Fruit fly (Drosophila melanogaster) whole organism, embryonic: ENCODE data around the gene CG10804.

Experiments used
- Antp ChIP-seq: fragments of 200-800 bp; sonication (Bioruptor generic); optimal IDR thresholded peaks from 3 replicates; lab custom pipeline; 2016; ENCODE audit warnings: missing biosample characterization, missing genetic modification characterization
- CG10321 ChIP-seq: fragments of 200-800 bp; sonication (Bioruptor generic); IDR thresholded peaks from 2 replicates; pipeline ENCODE4 v1.3.6; 2022; ENCODE audit warnings: missing biosample characterization, missing genetic modification characterization
- CG12744 ChIP-seq: fragments of 200-800 bp; sonication (Bioruptor generic); optimal IDR thresholded peaks from 2 replicates; lab custom pipeline; 2016; ENCODE audit warnings: missing biosample characterization, missing genetic modification characterization
- CG13894 ChIP-seq: fragments of 200-800 bp; sonication (Bioruptor generic); optimal IDR thresholded peaks from 3 replicates; lab custom pipeline; 2018; ENCODE audit warnings: missing biosample characterization, mild to moderate bottlenecking, missing genetic modification characterization, moderate library complexity
- CG14860 ChIP-seq: fragments of 200-800 bp; sonication (Bioruptor generic); IDR thresholded peaks from 3 replicates; pipeline ENCODE4 v1.3.6; 2022; ENCODE audit warnings: missing biosample characterization, missing genetic modification characterization; ENCODE audit not compliant: partially characterized antibody
- CG15011 ChIP-seq: fragments of 200-800 bp; sonication (Bioruptor generic); optimal IDR thresholded peaks from 3 replicates; lab custom pipeline; 2018; ENCODE audit warnings: missing biosample characterization, mild to moderate bottlenecking, missing genetic modification characterization
- CG1647 ChIP-seq: fragments of 200-800 bp; sonication (Bioruptor generic); optimal IDR thresholded peaks from 3 replicates; lab custom pipeline; 2016; ENCODE audit warnings: missing biosample characterization, missing genetic modification characterization
- CG16863 ChIP-seq: fragments of 200-800 bp; sonication (Bioruptor generic); optimal IDR thresholded peaks from 3 replicates; lab custom pipeline; 2016; ENCODE audit warnings: missing biosample characterization, missing genetic modification characterization
- CG17912 ChIP-seq: fragments of 200-800 bp; sonication (Bioruptor generic); optimal IDR thresholded peaks from 2 replicates; lab custom pipeline; 2018; ENCODE audit warnings: missing biosample characterization, mild to moderate bottlenecking, missing genetic modification characterization
- CG1832 ChIP-seq: fragments of 200-800 bp; sonication (Bioruptor generic); optimal IDR thresholded peaks from 2 replicates; lab custom pipeline; 2017; ENCODE audit warnings: missing biosample characterization, mild to moderate bottlenecking, missing genetic modification characterization, inconsistent platforms
- CG18599 ChIP-seq: fragments of 200-800 bp; sonication (Bioruptor generic); optimal IDR thresholded peaks from 3 replicates; lab custom pipeline; 2017; ENCODE audit warnings: missing biosample characterization, missing genetic modification characterization, mild to moderate bottlenecking, moderate library complexity, missing genetic modification reagents
- CG30431 ChIP-seq: fragments of 200-800 bp; sonication (Bioruptor generic); optimal IDR thresholded peaks from 2 replicates; lab custom pipeline; 2017; ENCODE audit warnings: missing biosample characterization, missing genetic modification characterization
- CG31441 ChIP-seq: fragments of 200-800 bp; sonication (Bioruptor generic); IDR thresholded peaks from 2 replicates; pipeline ENCODE4 v1.3.6; 2022; ENCODE audit warnings: missing biosample characterization, missing genetic modification characterization
- CG3163 ChIP-seq: fragments of 200-800 bp; sonication (Bioruptor generic); optimal IDR thresholded peaks from 3 replicates; lab custom pipeline; 2016; ENCODE audit warnings: missing biosample characterization, missing genetic modification characterization
- CG33557 ChIP-seq: fragments of 200-800 bp; sonication (Bioruptor generic); optimal IDR thresholded peaks from 2 replicates; lab custom pipeline; 2019; ENCODE audit warnings: missing biosample characterization, mild to moderate bottlenecking, missing genetic modification characterization, moderate library complexity
- CG34376 ChIP-seq: fragments of 200-800 bp; sonication (Bioruptor generic); optimal IDR thresholded peaks from 2 replicates; lab custom pipeline; 2018; ENCODE audit warnings: missing biosample characterization, mild to moderate bottlenecking, missing genetic modification characterization
- CG4820 ChIP-seq: fragments of 200-800 bp; sonication (Bioruptor generic); optimal IDR thresholded peaks from 3 replicates; lab custom pipeline; 2016; ENCODE audit warnings: missing biosample characterization, missing genetic modification characterization
- CG6254 ChIP-seq: fragments of 200-800 bp; sonication (Bioruptor generic); optimal IDR thresholded peaks from 3 replicates; lab custom pipeline; 2017; ENCODE audit warnings: mild to moderate bottlenecking, missing biosample characterization, missing genetic modification reagents, missing genetic modification characterization
- CG6654 ChIP-seq: fragments of 200-800 bp; sonication (Bioruptor generic); optimal IDR thresholded peaks from 2 replicates; lab custom pipeline; 2017; ENCODE audit warnings: missing biosample characterization, mild to moderate bottlenecking, missing genetic modification characterization
- CG8089 ChIP-seq: fragments of 200-800 bp; sonication (Bioruptor generic); optimal IDR thresholded peaks from 3 replicates; lab custom pipeline; 2016; ENCODE audit warnings: missing biosample characterization, missing genetic modification characterization
- CG8388 ChIP-seq: fragments of 200-800 bp; sonication (Bioruptor generic); optimal IDR thresholded peaks from 2 replicates; lab custom pipeline; 2019; ENCODE audit warnings: missing biosample characterization, mild to moderate bottlenecking, missing genetic modification characterization, moderate library complexity
- CoRest ChIP-seq: fragments of 200-800 bp; sonication (Bioruptor generic); optimal IDR thresholded peaks from 3 replicates; lab custom pipeline; 2018; ENCODE audit warnings: missing biosample characterization, mild to moderate bottlenecking, missing genetic modification characterization, moderate library complexity
- Dfd ChIP-seq, 2 experiments: fragments of >200 bp; optimal IDR thresholded peaks; 2 replicates each; lab custom pipeline; 2017; ENCODE audit warnings: missing biosample characterization in 2 of 2, missing genetic modification characterization in 2 of 2
- Drgx ChIP-seq: fragments of 200-800 bp; sonication (Bioruptor generic); IDR thresholded peaks from 2 replicates; pipeline ENCODE4 v1.3.6; 2022; ENCODE audit warnings: missing biosample characterization, missing genetic modification characterization
- Eip74EF ChIP-seq, 2 experiments: fragments of 200-800 bp in 1 of 2; fragments of >200 bp in 1 of 2; sonication (Bioruptor generic) in 1 of 2; optimal IDR thresholded peaks; 2 replicates each; lab custom pipeline; 2017 to 2019; ENCODE audit warnings: missing biosample characterization in 2 of 2, missing genetic modification characterization in 2 of 2, mild to moderate bottlenecking in 1 of 2, moderate library complexity in 1 of 2
- Gug ChIP-seq: fragments of 200-800 bp; sonication (Bioruptor generic); IDR thresholded peaks from 4 replicates; pipeline ENCODE4 v1.3.6; 2022; ENCODE audit warnings: missing biosample characterization, missing genetic modification characterization
- Mes4 ChIP-seq: fragments of 200-800 bp; sonication (Bioruptor generic); optimal IDR thresholded peaks from 2 replicates; lab custom pipeline; 2016; ENCODE audit warnings: missing biosample characterization, missing genetic modification characterization
- PHDP ChIP-seq: fragments of 200-800 bp; sonication (Bioruptor generic); optimal IDR thresholded peaks from 3 replicates; lab custom pipeline; 2018; ENCODE audit warnings: missing biosample characterization, mild to moderate bottlenecking, missing genetic modification characterization, moderate library complexity
- Ptx1 ChIP-seq: fragments of 200-800 bp; sonication (Bioruptor generic); IDR thresholded peaks from 2 replicates; pipeline ENCODE4 v1.3.6; 2022; ENCODE audit warnings: missing biosample characterization, missing genetic modification characterization
- Ravus ChIP-seq: fragments of 200-800 bp; sonication (Bioruptor generic); IDR thresholded peaks from 2 replicates; pipeline ENCODE4 v1.3.6; 2022; ENCODE audit warnings: missing biosample characterization, missing genetic modification characterization
- Sox100B ChIP-seq: fragments of 200-800 bp; sonication (Bioruptor generic); optimal IDR thresholded peaks from 3 replicates; lab custom pipeline; 2018; ENCODE audit warnings: missing biosample characterization, mild to moderate bottlenecking, missing genetic modification characterization
- Usf ChIP-seq: fragments of 200-800 bp; sonication (Bioruptor generic); optimal IDR thresholded peaks from 2 replicates; lab custom pipeline; 2017; ENCODE audit warnings: missing genotype, missing biosample characterization, missing genetic modification characterization
- Vsx1 ChIP-seq: fragments of 200-800 bp; sonication (Bioruptor generic); optimal IDR thresholded peaks from 2 replicates; lab custom pipeline; 2017; ENCODE audit warnings: missing biosample characterization, mild to moderate bottlenecking, missing genetic modification characterization, missing genetic modification reagents
- chif ChIP-seq, 2 experiments: fragments of 200-800 bp; sonication (Bioruptor generic); optimal IDR thresholded peaks; 3 replicates each; lab custom pipeline; 2016; ENCODE audit warnings: missing biosample characterization in 2 of 2, missing genetic modification characterization in 2 of 2
- ci ChIP-seq: fragments of 200-800 bp; sonication (Bioruptor generic); IDR thresholded peaks from 3 replicates; pipeline ENCODE4 v1.3.6; 2022; ENCODE audit warnings: missing biosample characterization, missing genetic modification characterization
- grn ChIP-seq: fragments of 200-800 bp; sonication (Bioruptor generic); optimal IDR thresholded peaks from 3 replicates; lab custom pipeline; 2017; ENCODE audit warnings: missing biosample characterization, missing genetic modification characterization
- h ChIP-seq: fragments of >200 bp; optimal IDR thresholded peaks from 2 replicates; lab custom pipeline; 2017
- hth ChIP-seq: fragments of >200 bp; optimal IDR thresholded peaks from 2 replicates; lab custom pipeline; 2017; ENCODE audit warnings: inconsistent platforms
- knrl ChIP-seq: fragments of 200-800 bp; sonication (Bioruptor generic); IDR thresholded peaks from 3 replicates; pipeline ENCODE4 v1.3.6; 2022; ENCODE audit warnings: missing biosample characterization, missing genetic modification characterization; ENCODE audit not compliant: partially characterized antibody
- mirr ChIP-seq: fragments of 200-800 bp; sonication (Bioruptor generic); optimal IDR thresholded peaks from 3 replicates; lab custom pipeline; 2018; ENCODE audit warnings: missing biosample characterization, mild to moderate bottlenecking, missing genetic modification characterization
- nau ChIP-seq: fragments of 200-800 bp; sonication (Bioruptor generic); optimal IDR thresholded peaks from 3 replicates; lab custom pipeline; 2017; ENCODE audit warnings: missing biosample characterization, mild to moderate bottlenecking, missing genetic modification characterization, missing genetic modification reagents
- odd ChIP-seq: fragments of 200-800 bp; sonication (Bioruptor generic); optimal IDR thresholded peaks from 2 replicates; lab custom pipeline; 2017; ENCODE audit warnings: missing biosample characterization, mild to moderate bottlenecking, missing genetic modification characterization
- peb ChIP-seq: fragments of 200-800 bp; sonication (Bioruptor generic); IDR thresholded peaks from 2 replicates; pipeline ENCODE4 v1.3.6; 2022; ENCODE audit warnings: missing biosample characterization, missing genetic modification characterization
- row ChIP-seq: fragments of 200-800 bp; sonication (Bioruptor generic); IDR thresholded peaks from 3 replicates; pipeline ENCODE4 v1.3.6; 2022; ENCODE audit warnings: missing biosample characterization, missing genetic modification characterization
- schlank ChIP-seq: fragments of 200-800 bp; sonication (Bioruptor generic); optimal IDR thresholded peaks from 2 replicates; lab custom pipeline; 2018; ENCODE audit warnings: missing biosample characterization, mild to moderate bottlenecking, missing genetic modification characterization
- sens ChIP-seq: fragments of 200-800 bp; sonication (Bioruptor generic); peaks from one replicate; lab custom pipeline; 2016; ENCODE audit warnings: missing biosample characterization, missing genetic modification characterization
- slbo ChIP-seq: fragments of 200-800 bp; sonication (Bioruptor generic); IDR thresholded peaks from 2 replicates; pipeline ENCODE4 v1.3.6; 2022; ENCODE audit warnings: missing biosample characterization, missing genetic modification characterization
- stc ChIP-seq: fragments of 200-800 bp; sonication (Bioruptor generic); IDR thresholded peaks from 2 replicates; pipeline ENCODE4 v1.3.6; 2022; ENCODE audit warnings: missing biosample characterization, missing genetic modification characterization
- tup ChIP-seq: fragments of 200-800 bp; sonication (Bioruptor generic); optimal IDR thresholded peaks from 2 replicates; lab custom pipeline; 2016; ENCODE audit warnings: missing biosample characterization, mild to moderate bottlenecking, missing genetic modification characterization, moderate library complexity
- unc-4 ChIP-seq: fragments of 200-800 bp; sonication (Bioruptor generic); IDR thresholded peaks from 2 replicates; pipeline ENCODE4 v1.3.6; 2022; ENCODE audit warnings: missing biosample characterization, missing genetic modification characterization; ENCODE audit not compliant: partially characterized antibody

The CG10804 gene

DNA sequence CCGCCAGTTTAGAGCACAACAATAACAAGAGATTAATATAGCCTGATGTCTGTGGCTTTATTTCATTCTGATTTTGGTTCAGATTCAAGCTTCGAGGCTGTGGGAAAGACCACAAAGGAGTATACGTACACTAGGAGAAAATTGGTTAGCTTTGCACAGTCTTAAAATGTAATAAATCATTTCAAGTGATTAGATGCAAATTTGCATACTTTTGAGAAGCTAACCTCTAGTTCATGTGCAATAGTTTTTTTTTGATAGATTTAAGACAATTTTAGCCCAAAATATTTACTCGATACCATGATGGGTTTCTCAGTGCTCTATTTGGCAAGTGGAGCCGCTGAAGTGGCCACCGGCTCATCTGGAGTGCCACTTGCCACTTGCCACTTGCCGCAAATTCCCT, 24.6 kb downstream of the CG10804 start (continued):
- TF ChIP-seq row (GFP tag; lab: Robert Waterston, UW) (no peak), sens (GFP tag; lab: Kevin White, UChicago) (peak; percentile 73), Drgx (GFP tag; lab: Robert Waterston, UW) (peak; percentile 54), hth (no peak), Vsx1 (GFP tag; lab: Kevin White, UChicago) (no peak)

DNA sequence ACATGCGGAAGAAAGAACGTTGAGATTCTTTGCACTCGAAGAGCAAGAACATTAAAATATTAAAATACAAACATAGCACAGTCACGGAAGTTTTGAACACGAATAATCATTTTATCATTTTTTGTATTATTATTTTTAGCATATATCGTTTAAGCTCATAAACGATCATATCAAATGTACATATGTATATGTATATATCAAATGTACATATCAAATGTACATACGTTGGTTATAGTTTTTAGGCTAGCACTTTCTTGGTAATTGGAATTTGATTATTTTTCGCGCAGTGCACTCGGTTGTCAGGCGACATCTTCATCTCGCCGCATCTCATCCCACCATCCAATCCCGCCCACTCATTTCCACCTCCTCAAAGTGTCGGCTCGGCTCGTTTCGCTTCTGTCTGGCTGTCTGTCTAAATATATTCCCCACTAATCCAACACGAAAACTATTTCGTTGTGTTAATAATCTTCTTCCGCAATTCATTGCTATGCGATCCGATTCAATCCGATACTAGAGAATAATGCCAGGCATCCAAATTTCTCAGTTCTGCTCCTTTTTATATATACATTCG, 26.6 kb downstream of the CG10804 start:
- TF ChIP-seq CG3163 (GFP tag; lab: Kevin White, UChicago) (no peak), CG16863 (GFP tag; lab: Kevin White, UChicago) (no peak), chif (GFP tag; optimal IDR thresholded peaks at IDR 0.05; lab: Kevin White, UChicago) (no peak), CG14860 (GFP tag; lab: Robert Waterston, UW) (no peak), Gug (GFP tag; lab: Robert Waterston, UW) (no peak), CG4820 (peak; percentile 1), Ravus (GFP tag; lab: Robert Waterston, UW) (no peak), CG30431 (GFP tag; lab: Kevin White, UChicago) (no peak), unc-4 (GFP tag; lab: Robert Waterston, UW) (no peak), CG17912 (no peak), CoRest (tag; lab: Kevin White, UChicago) (peak; percentile 75), Dfd (GFP tag; optimal IDR thresholded peaks at IDR 0.05; lab: Kevin White, UChicago) (no peak), Sox100B (GFP tag; lab: Kevin White, UChicago) (peak; percentile 58), CG10321 (no peak), CG33557 (GFP tag; lab: Kevin White, UChicago) (no peak), PHDP (peak; percentile 55), CG34376 (GFP tag; lab: Kevin White, UChicago) (no peak), Eip74EF (GFP tag; optimal IDR thresholded peaks at IDR 0.05; lab: Kevin White, UChicago) (peak in 1 of 2 experiments; percentile 37), Mes4 (GFP tag; lab: Kevin White, UChicago) (no peak), CG8388 (GFP tag; lab: Kevin White, UChicago) (peak; percentile 53), CG1647 (GFP tag; lab: Kevin White, UChicago) (no peak), schlank (no peak), CG1832 (GFP tag; lab: Kevin White, UChicago) (no peak), slbo (GFP tag; lab: Robert Waterston, UW) (no peak), h (no peak), CG12744 (GFP tag; lab: Kevin White, UChicago) (no peak), stc (GFP tag; lab: Robert Waterston, UW) (peak; percentile 41; the same call in 1 of the 2 replicates), grn (GFP tag; lab: Kevin White, UChicago) (no peak), Ptx1 (GFP tag; lab: Robert Waterston, UW) (peak; percentile 56), knrl (GFP tag; lab: Robert Waterston, UW) (no peak), CG18599 (GFP tag; lab: Kevin White, UChicago) (peak; percentile 27), mirr (GFP tag; lab: Kevin White, UChicago) (no peak), odd (GFP tag; lab: Kevin White, UChicago) (no peak), CG31441 (GFP tag; lab: Robert Waterston, UW) (peak; percentile 68), Antp (no peak), CG6254 (GFP tag; lab: Kevin White, UChicago) (peak; percentile 12), CG6654 (peak; percentile 37), peb (GFP tag; lab: Robert Waterston, UW) (no peak), nau (GFP tag; lab: Kevin White, UChicago) (peak; percentile 42), tup (GFP tag; lab: Kevin White, UChicago) (no peak), Usf (GFP tag; lab: Kevin White, UChicago) (no peak), CG13894 (tag; lab: Kevin White, UChicago) (no peak), CG15011 (no peak), CG8089 (GFP tag; lab: Kevin White, UChicago) (no peak), ci (no peak)
